Worm (Caenorhabditis elegans): ENCODE measurements around the gene F21D9.1.

ce11 chrV:19240129-19240528 lies 24.1 kb upstream of the F21D9.1 start, which contains the start of the genes fbxb-115 and fbxb-1:
- TF ChIP-seq ceh-83 (GFP tag; optimal IDR thresholded peaks at IDR 0.05) = no peak
- no peak for TF ChIP-seq elt-3 (tag; optimal IDR thresholded peaks at IDR 0.05)
- no peak for TF ChIP-seq nhr-28 (tag; optimal IDR thresholded peaks at IDR 0.05)
- TF ChIP-seq M03D4.4 (tag; optimal IDR thresholded peaks at IDR 0.05) = no peak
- no peak for TF ChIP-seq unc-62 (GFP tag; optimal IDR thresholded peaks at IDR 0.05)
- no peak for TF ChIP-seq lin-13 (tag; optimal IDR thresholded peaks at IDR 0.05)
- TF ChIP-seq drap-1 (GFP tag; optimal IDR thresholded peaks at IDR 0.05) = no peak
- TF ChIP-seq nhr-12 (tag; optimal IDR thresholded peaks at IDR 0.05) = no peak

Measured in whole organism, mixed stage, embryonic.